Worm (Caenorhabditis elegans): ENCODE results near the gene C36C5.15.

C36C5.15 gene

DNA sequence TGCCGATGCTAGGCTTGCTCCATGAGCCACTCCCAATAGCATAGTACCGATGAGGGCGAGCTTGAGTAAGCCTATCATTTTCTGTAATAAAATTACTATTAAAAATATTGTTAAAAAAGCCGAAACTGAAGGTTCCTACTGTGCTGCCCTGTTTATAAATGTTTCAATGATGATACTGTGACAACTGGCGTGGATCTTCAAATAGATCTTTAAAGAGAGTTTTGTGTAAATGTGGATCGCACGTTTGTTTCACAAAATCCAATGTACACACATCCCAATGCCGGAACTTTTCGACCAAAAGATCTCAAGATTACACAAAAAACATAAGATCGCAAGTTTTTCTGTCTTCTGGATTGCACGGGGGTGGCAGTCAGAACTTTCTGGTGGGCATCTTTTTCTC lies 3.1 kb downstream of the C36C5.15 start, which contains the start of gene C36C5.14:
Gene C36C5.14 (minus strand): TSS at position 101 of the 400 bp plus-strand sequence.
- TF ChIP-seq scrt-1 (GFP tag; IDR thresholded peaks at IDR 0.05): no peak
- TF ChIP-seq aly-1 (tag; optimal IDR thresholded peaks at IDR 0.05): no peak
- no peak for TF ChIP-seq tbx-11 (GFP tag; IDR thresholded peaks at IDR 0.05)
- TF ChIP-seq tra-4 (tag; optimal IDR thresholded peaks at IDR 0.05): no peak

DNA sequence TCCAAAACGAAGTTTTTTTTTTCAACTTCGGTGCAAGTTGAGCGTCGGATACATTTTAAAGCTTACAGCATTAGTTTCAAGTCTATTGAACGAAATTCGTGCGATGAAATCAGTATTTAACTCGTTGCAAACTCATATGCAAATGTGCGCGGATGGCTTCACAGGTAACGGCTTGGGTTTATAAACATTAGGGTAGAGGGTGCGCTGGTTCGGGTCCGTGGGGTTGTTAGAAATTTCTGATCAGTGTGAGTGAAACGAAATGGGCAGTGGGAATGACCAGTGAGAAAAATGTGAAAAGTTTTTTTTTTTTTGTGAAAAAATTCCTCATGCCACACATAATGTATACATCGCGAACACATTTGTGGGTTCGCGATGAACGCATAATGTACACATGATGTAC lies 5.4 kb downstream of the C36C5.15 start:
- no peak for TF ChIP-seq tbx-37 (GFP tag; conservative IDR thresholded peaks at IDR 0.05)

DNA sequence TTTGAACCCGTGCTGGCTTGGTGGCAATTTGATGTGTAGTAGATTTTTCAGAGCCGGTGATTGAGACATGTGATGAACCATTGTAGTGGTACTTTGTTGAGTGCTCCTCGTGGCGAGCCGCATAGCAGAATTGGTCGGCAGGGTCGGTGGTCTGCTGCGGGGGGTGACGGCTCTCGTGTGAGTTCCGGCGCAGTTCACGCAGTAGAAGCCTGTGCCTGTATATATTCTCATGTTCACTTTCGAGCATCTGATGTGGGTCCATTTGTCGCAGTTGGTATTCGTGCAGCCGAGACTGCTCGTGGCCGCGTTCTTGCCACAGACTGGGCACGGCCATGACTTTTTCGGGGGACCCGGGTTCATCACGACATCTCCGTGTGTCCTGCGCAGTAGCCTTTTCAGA lies 6.3 kb downstream of the C36C5.15 start:
- no peak for TF ChIP-seq B0310.2 (tag; optimal IDR thresholded peaks at IDR 0.05)
- TF ChIP-seq F13C5.2 (tag; optimal IDR thresholded peaks at IDR 0.05): no peak
- TF ChIP-seq hmbx-1 (tag; optimal IDR thresholded peaks at IDR 0.05): no peak
- no peak for TF ChIP-seq hnd-1 (tag; optimal IDR thresholded peaks at IDR 0.05)
- no peak for TF ChIP-seq scrt-1 (GFP tag; IDR thresholded peaks at IDR 0.05)
- no peak for TF ChIP-seq tra-4 (tag; optimal IDR thresholded peaks at IDR 0.05)
- no peak for TF ChIP-seq hmg-4 (GFP tag; optimal IDR thresholded peaks at IDR 0.05)
- no peak for TF ChIP-seq ceh-36 (tag; optimal IDR thresholded peaks at IDR 0.05)

DNA sequence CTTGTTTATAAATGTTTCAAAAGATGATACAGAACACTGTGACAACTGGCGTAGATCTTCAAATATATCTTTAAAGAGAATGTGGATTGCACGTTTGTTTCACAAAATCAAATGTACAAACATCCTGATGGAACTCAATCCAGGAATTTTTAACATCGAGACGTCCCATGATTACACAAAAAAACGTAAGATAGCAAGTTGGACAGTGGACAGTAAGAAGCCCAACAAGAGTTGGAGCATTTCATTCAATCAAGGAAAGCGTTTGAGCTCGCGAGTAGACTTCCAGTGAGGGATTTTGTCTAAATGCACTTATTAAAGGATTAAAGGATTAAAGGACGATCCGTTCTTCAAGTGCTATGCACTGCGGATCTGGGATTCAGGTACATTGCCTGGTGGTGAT lies 9.3 kb downstream of the C36C5.15 start, which contains the start of gene C36C5.12:
Gene C36C5.12 (minus strand): TSS at position 101 of the 400 bp plus-strand sequence.
- TF ChIP-seq flt-1 (GFP tag; IDR thresholded peaks at IDR 0.05): no peak
- TF ChIP-seq F13C5.2 (tag; optimal IDR thresholded peaks at IDR 0.05): no peak
- TF ChIP-seq hmbx-1 (tag; optimal IDR thresholded peaks at IDR 0.05): no peak
- no peak for TF ChIP-seq pes-1 (GFP tag; IDR thresholded peaks at IDR 0.05)
- TF ChIP-seq tbx-37 (GFP tag; conservative IDR thresholded peaks at IDR 0.05): no peak
- no peak for TF ChIP-seq aly-1 (tag; optimal IDR thresholded peaks at IDR 0.05)
- TF ChIP-seq ama-1 (optimal IDR thresholded peaks at IDR 0.05): no peak
- no peak for TF ChIP-seq B0310.2 (tag; optimal IDR thresholded peaks at IDR 0.05)
- TF ChIP-seq sea-1 (GFP tag; conservative IDR thresholded peaks at IDR 0.05): no peak

DNA sequence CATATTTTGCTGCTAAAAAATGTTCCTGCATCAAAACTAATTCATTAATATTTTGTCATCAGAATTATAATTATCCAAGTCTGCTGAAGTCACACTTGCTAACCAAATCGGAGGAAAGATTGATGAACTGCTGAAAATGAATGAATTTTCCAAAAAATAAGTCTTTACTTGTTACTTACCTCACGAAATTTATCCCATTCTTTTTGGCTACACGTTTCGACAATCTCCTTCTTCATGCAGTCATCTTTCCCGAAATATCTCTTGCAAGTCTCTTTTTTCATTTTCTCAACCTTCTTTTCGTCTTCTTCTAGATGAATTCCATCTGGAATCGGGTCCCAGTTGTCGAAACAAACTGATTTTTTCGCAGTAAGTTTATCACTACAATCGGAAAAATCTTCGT lies 10.2 kb downstream of the C36C5.15 start:
- TF ChIP-seq F13C5.2 (tag; optimal IDR thresholded peaks at IDR 0.05) (no peak), ets-7 (tag; optimal IDR thresholded peaks at IDR 0.05) (no peak), tbx-37 (GFP tag; conservative IDR thresholded peaks at IDR 0.05) (no peak), tra-4 (tag; optimal IDR thresholded peaks at IDR 0.05) (no peak), sea-1 (GFP tag; conservative IDR thresholded peaks at IDR 0.05) (no peak), B0310.2 (tag; optimal IDR thresholded peaks at IDR 0.05) (no peak), scrt-1 (GFP tag; IDR thresholded peaks at IDR 0.05) (no peak)

DNA sequence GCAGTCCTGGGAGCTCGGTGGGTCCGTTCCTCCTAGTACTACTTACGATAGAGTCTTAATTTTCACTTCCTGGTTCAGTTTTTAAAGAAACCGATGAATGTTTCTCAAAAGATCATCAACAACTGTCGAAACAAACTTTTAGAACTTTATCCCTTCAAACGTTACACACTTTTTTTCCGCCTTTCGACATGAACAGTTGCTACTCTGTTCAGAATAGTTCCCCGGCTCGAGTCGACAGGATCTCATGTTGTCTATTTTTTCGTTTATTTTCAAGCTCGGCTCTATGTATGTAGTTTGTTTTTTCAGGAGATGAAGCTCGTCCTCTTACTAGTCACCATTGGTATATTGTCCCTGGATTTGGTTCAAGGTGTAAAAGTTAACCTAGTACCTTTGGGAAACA lies 11.8 kb downstream of the C36C5.15 start, which contains the start of gene exh-1:
Gene exh-1 (plus strand): TSS at position 301 of the 400 bp plus-strand sequence.
- TF ChIP-seq ama-1 (optimal IDR thresholded peaks at IDR 0.05) (no peak), F13C5.2 (tag; optimal IDR thresholded peaks at IDR 0.05) (no peak), flt-1 (GFP tag; IDR thresholded peaks at IDR 0.05) (no peak), hnd-1 (tag; optimal IDR thresholded peaks at IDR 0.05) (no peak), hmbx-1 (tag; optimal IDR thresholded peaks at IDR 0.05) (no peak), tbx-37 (GFP tag; conservative IDR thresholded peaks at IDR 0.05) (no peak), sea-1 (GFP tag; conservative IDR thresholded peaks at IDR 0.05) (no peak), ets-7 (tag; optimal IDR thresholded peaks at IDR 0.05) (no peak), scrt-1 (GFP tag; IDR thresholded peaks at IDR 0.05) (no peak)

DNA sequence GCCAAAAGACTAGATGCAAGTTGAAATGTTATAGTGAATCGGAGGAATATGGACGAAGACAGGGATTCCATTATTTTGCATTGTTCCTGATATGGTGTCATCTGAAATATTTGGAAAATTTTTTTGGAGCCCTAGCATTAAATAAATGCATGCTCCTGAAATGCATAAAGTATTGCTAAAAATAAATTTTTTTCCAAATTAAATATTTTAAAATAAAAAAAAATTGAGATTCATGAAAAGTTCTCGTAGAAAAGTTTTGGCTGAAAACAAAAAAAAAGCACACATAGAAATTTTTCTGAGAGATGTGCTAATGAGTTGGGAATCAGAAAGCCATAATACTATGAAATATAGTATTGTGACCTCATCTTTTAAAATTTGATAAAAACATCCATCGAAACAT lies 13.5 kb downstream of the C36C5.15 start, which contains the start of gene srab-7:
Gene srab-7 (minus strand): TSS at position 101 of the 400 bp plus-strand sequence.
- TF ChIP-seq B0310.2 (tag; optimal IDR thresholded peaks at IDR 0.05) (no peak), tra-4 (tag; optimal IDR thresholded peaks at IDR 0.05) (no peak), flt-1 (GFP tag; IDR thresholded peaks at IDR 0.05) (no peak), ceh-36 (tag; optimal IDR thresholded peaks at IDR 0.05) (no peak), sea-1 (GFP tag; conservative IDR thresholded peaks at IDR 0.05) (no peak), pes-1 (GFP tag; IDR thresholded peaks at IDR 0.05) (no peak), tbx-11 (GFP tag; IDR thresholded peaks at IDR 0.05) (no peak), hmbx-1 (tag; optimal IDR thresholded peaks at IDR 0.05) (no peak), ets-7 (tag; optimal IDR thresholded peaks at IDR 0.05) (no peak), ama-1 (optimal IDR thresholded peaks at IDR 0.05) (no peak), hmg-4 (GFP tag; optimal IDR thresholded peaks at IDR 0.05) (no peak), aly-1 (tag; optimal IDR thresholded peaks at IDR 0.05) (no peak), ceh-13 (GFP tag; optimal IDR thresholded peaks at IDR 0.05) (no peak), scrt-1 (GFP tag; IDR thresholded peaks at IDR 0.05) (no peak), F13C5.2 (tag; optimal IDR thresholded peaks at IDR 0.05) (no peak), tbx-37 (GFP tag; conservative IDR thresholded peaks at IDR 0.05) (no peak), hnd-1 (tag; optimal IDR thresholded peaks at IDR 0.05) (no peak)

DNA sequence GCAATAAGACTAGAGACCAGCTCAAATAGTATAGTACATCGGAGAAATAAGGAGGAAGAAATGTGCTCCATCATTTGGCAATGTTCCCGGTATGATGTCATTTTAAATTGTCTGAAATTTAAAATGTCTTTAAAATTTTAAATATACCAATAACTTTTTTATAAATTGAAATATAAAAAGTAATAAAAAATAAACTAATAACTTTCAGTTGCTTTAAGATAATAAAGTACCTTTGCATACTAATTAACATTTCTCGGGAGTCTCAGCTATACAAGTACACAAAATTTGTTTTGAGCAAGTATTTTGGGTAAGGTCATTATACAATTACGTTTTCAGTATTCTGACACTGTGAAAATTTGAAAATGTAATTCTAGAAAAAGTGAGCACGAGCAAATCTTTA lies 16.7 kb downstream of the C36C5.15 start, which contains the start of gene srab-6:
Gene srab-6 (minus strand): TSS at position 101 of the 400 bp plus-strand sequence.
- TF ChIP-seq ama-1 (optimal IDR thresholded peaks at IDR 0.05) (no peak), F13C5.2 (tag; optimal IDR thresholded peaks at IDR 0.05) (no peak), sea-1 (GFP tag; conservative IDR thresholded peaks at IDR 0.05) (no peak), hmg-4 (GFP tag; optimal IDR thresholded peaks at IDR 0.05) (no peak), pes-1 (GFP tag; IDR thresholded peaks at IDR 0.05) (no peak), tbx-37 (GFP tag; conservative IDR thresholded peaks at IDR 0.05) (no peak), ceh-36 (tag; optimal IDR thresholded peaks at IDR 0.05) (no peak), ceh-13 (GFP tag; optimal IDR thresholded peaks at IDR 0.05) (no peak), tbx-11 (GFP tag; IDR thresholded peaks at IDR 0.05) (no peak), hmbx-1 (tag; optimal IDR thresholded peaks at IDR 0.05) (no peak), ets-7 (tag; optimal IDR thresholded peaks at IDR 0.05) (no peak), scrt-1 (GFP tag; IDR thresholded peaks at IDR 0.05) (no peak), hnd-1 (tag; optimal IDR thresholded peaks at IDR 0.05) (no peak)

Measured in whole organism, early embryonic.